Fruit fly (Drosophila melanogaster): Measurements from ENCODE around the gene Tat.

DNA sequence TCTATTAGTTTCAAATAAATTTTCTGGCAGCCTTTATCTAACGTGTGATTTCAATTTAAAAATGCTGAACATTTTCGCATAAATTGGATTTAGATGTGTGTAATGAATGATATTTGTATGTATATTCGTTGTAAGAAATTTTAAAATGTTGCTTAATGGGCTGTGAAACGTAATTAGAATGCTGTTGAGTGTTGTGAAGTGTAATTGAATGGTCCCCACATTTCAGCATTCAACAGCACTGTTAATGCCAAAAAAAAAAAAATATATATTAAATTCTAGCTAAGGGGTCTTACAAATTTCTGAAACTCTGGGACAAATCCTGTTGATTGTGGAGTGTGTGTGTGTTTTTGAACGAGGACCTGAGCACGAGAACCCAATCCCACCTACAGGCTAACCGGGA, 4.1 kb downstream of the Tat start:
- no peak for TF ChIP-seq Sin3A (optimal IDR thresholded peaks at IDR 0.05)
- no peak for TF ChIP-seq psq (optimal IDR thresholded peaks at IDR 0.05)
- TF ChIP-seq h (optimal IDR thresholded peaks at IDR 0.05) = no peak
- no peak for TF ChIP-seq insv (optimal IDR thresholded peaks at IDR 0.05)
- TF ChIP-seq Myc (optimal IDR thresholded peaks at IDR 0.05) = no peak
- no peak for TF ChIP-seq ttk (optimal IDR thresholded peaks at IDR 0.05)
